Worm (Caenorhabditis elegans): ENCODE results near the gene mrpl-49.

ce11 chrV:12760913-12761312 lies 32.5 kb downstream of the mrpl-49 start, which contains the start of gene F18E2.15:
- TF ChIP-seq klf-2 (GFP tag; conservative IDR thresholded peaks at IDR 0.05): no peak
- no peak for TF ChIP-seq ztf-23 (GFP tag; IDR thresholded peaks at IDR 0.05)
- TF ChIP-seq cog-1 (tag; optimal IDR thresholded peaks at IDR 0.05): no peak
- TF ChIP-seq T22C8.4 (GFP tag; IDR thresholded peaks at IDR 0.05): no peak
- TF ChIP-seq med-1 (GFP tag; optimal IDR thresholded peaks at IDR 0.05; ENCODE audit: insufficient read depth): no peak

Data from whole organism, midembryonic.